Worm (Caenorhabditis elegans) whole organism, young adult: ENCODE results near the gene brp-1.

Experiments
- B0261.1 ChIP-seq: sonication (generic microtip); optimal IDR thresholded peaks from 2 replicates; lab custom pipeline; 2016; ENCODE audit warnings: mild to moderate bottlenecking, missing genetic modification characterization, moderate library complexity, missing compliant biosample characterization
- Y79H2A.3 ChIP-seq: fragments of 200-800 bp; sonication (Bioruptor generic); conservative IDR thresholded peaks from 2 replicates; pipeline ENCODE4 v1.3.6; 2022; ENCODE audit warnings: missing genetic modification reagents, missing genetic modification characterization, missing compliant biosample characterization

ce11 chrIII:12059521-12059920 is 39.2 kb downstream of the brp-1 start:
- TF ChIP-seq Y79H2A.3 (GFP tag; lab: Robert Waterston, UW) (no peak), B0261.1 (no peak)
